Worm (Caenorhabditis elegans) whole organism, mixed stage, embryonic: ENCODE data around the gene F18E9.4.

Experiments
- M03D4.4 ChIP-seq: sonication (generic microtip); optimal IDR thresholded peaks from 2 replicates; lab custom pipeline; 2017; ENCODE audit warnings: mild to moderate bottlenecking, missing genetic modification characterization, missing compliant biosample characterization
- bed-3 ChIP-seq: fragments of 200-800 bp; sonication (Bioruptor generic); optimal IDR thresholded peaks from 3 replicates; lab custom pipeline; 2018; ENCODE audit warnings: mild to moderate bottlenecking, missing genetic modification characterization, moderate library complexity, missing compliant biosample characterization
- blmp-1 ChIP-seq: fragments of 150-350 bp; optimal IDR thresholded peaks from 2 replicates; lab custom pipeline; 2014; ENCODE audit warnings: missing biosample characterization, missing genetic modification characterization
- ceh-43 ChIP-seq: fragments of 200-800 bp; sonication (Bioruptor generic); optimal IDR thresholded peaks from 2 replicates; lab custom pipeline; 2018; ENCODE audit warnings: mild to moderate bottlenecking, missing genetic modification characterization, moderate library complexity, missing compliant biosample characterization
- ceh-83 ChIP-seq: fragments of 200-800 bp; sonication (Bioruptor generic); optimal IDR thresholded peaks from 2 replicates; lab custom pipeline; 2018; ENCODE audit warnings: mild to moderate bottlenecking, missing genetic modification characterization, missing compliant biosample characterization
- ces-1 ChIP-seq: fragments of 150-350 bp; optimal IDR thresholded peaks from 2 replicates; lab custom pipeline; 2014; ENCODE audit warnings: missing biosample characterization, missing genetic modification reagents, missing genetic modification characterization
- cnd-1 ChIP-seq: fragments of 200-800 bp; sonication (Bioruptor generic); optimal IDR thresholded peaks from 2 replicates; lab custom pipeline; 2018; ENCODE audit warnings: mild to moderate bottlenecking, missing genetic modification characterization, missing compliant biosample characterization
- drap-1 ChIP-seq: fragments of 200-800 bp; sonication (Bioruptor generic); optimal IDR thresholded peaks from 3 replicates; lab custom pipeline; 2018; ENCODE audit warnings: mild to moderate bottlenecking, missing genetic modification characterization, missing compliant biosample characterization
- elt-1 ChIP-seq: sonication (generic microtip); optimal IDR thresholded peaks from 2 replicates; lab custom pipeline; 2017; ENCODE audit warnings: missing genetic modification characterization, mild to moderate bottlenecking, missing compliant biosample characterization, antibody characterized with exemption, moderate library complexity, borderline replicate concordance; ENCODE audit not compliant: insufficient read depth
- elt-3 ChIP-seq: fragments of 150-350 bp; optimal IDR thresholded peaks from 2 replicates; lab custom pipeline; 2014; ENCODE audit warnings: missing biosample characterization, missing genetic modification characterization
- flh-1 ChIP-seq: fragments of 200-800 bp; sonication (Bioruptor generic); optimal IDR thresholded peaks from 2 replicates; lab custom pipeline; 2018; ENCODE audit warnings: mild to moderate bottlenecking, missing genetic modification characterization, moderate library complexity, missing compliant biosample characterization
- ham-2 ChIP-seq: fragments of 200-800 bp; sonication (Bioruptor generic); optimal IDR thresholded peaks from 2 replicates; lab custom pipeline; 2018; ENCODE audit warnings: mild to moderate bottlenecking, missing genetic modification characterization, missing compliant biosample characterization
- hlh-1 ChIP-seq: fragments of 150-350 bp; optimal IDR thresholded peaks from 2 replicates; lab custom pipeline; 2014; ENCODE audit warnings: missing biosample characterization, missing genetic modification reagents, missing genetic modification characterization
- lin-13 ChIP-seq: fragments of 150-350 bp; optimal IDR thresholded peaks from 2 replicates; lab custom pipeline; 2014; ENCODE audit warnings: missing biosample characterization, missing genetic modification characterization
- lin-32 ChIP-seq: fragments of 200-800 bp; sonication (Bioruptor generic); optimal IDR thresholded peaks from 2 replicates; lab custom pipeline; 2018; ENCODE audit warnings: mild to moderate bottlenecking, missing genetic modification characterization, missing compliant biosample characterization
- lsy-2 ChIP-seq: fragments of 150-350 bp; optimal IDR thresholded peaks from 2 replicates; lab custom pipeline; 2014; ENCODE audit warnings: missing biosample characterization, missing genetic modification characterization
- mab-5 ChIP-seq: fragments of 150-350 bp; optimal IDR thresholded peaks from 2 replicates; lab custom pipeline; 2014; ENCODE audit warnings: missing biosample characterization, missing genetic modification characterization
- mep-1 ChIP-seq: fragments of 150-350 bp; optimal IDR thresholded peaks from 2 replicates; lab custom pipeline; 2017; ENCODE audit warnings: missing biosample characterization, missing genetic modification reagents, missing genetic modification characterization, inconsistent platforms
- mls-2 ChIP-seq: sonication (generic microtip); optimal IDR thresholded peaks from 2 replicates; lab custom pipeline; 2016; ENCODE audit warnings: mild to moderate bottlenecking, missing genetic modification characterization, moderate library complexity, missing compliant biosample characterization
- nhr-12 ChIP-seq: fragments of 150-350 bp; optimal IDR thresholded peaks from 2 replicates; lab custom pipeline; 2014; ENCODE audit warnings: missing biosample characterization, missing genetic modification characterization
- nhr-2 ChIP-seq: fragments of 150-350 bp; optimal IDR thresholded peaks from 2 replicates; lab custom pipeline; 2014; ENCODE audit warnings: missing biosample characterization, missing genetic modification characterization
- nhr-237 ChIP-seq: fragments of 150-350 bp; optimal IDR thresholded peaks from 2 replicates; lab custom pipeline; 2014; ENCODE audit warnings: missing biosample characterization, missing genetic modification characterization
- nhr-28 ChIP-seq: fragments of 150-350 bp; optimal IDR thresholded peaks from 2 replicates; lab custom pipeline; 2014; ENCODE audit warnings: missing biosample characterization, missing genetic modification characterization
- nhr-76 ChIP-seq: sonication (generic microtip); optimal IDR thresholded peaks from 2 replicates; lab custom pipeline; 2017; ENCODE audit warnings: missing biosample characterization, missing genetic modification characterization
- pha-4 ChIP-seq: fragments of 150-350 bp; optimal IDR thresholded peaks from 2 replicates; lab custom pipeline; 2018; ENCODE audit warnings: missing biosample characterization, missing genetic modification reagents, missing genetic modification characterization
- sem-2 ChIP-seq: fragments of 200-800 bp; sonication (Bioruptor generic); optimal IDR thresholded peaks from 2 replicates; lab custom pipeline; 2018; ENCODE audit warnings: mild to moderate bottlenecking, missing genetic modification characterization, missing compliant biosample characterization
- snpc-4 ChIP-seq: fragments of 150-350 bp; optimal IDR thresholded peaks from 2 replicates; lab custom pipeline; 2014; ENCODE audit warnings: missing biosample characterization, missing genetic modification characterization
- sptf-1 ChIP-seq: sonication (generic microtip); optimal IDR thresholded peaks from 2 replicates; lab custom pipeline; 2017; ENCODE audit warnings: mild to moderate bottlenecking, missing genetic modification characterization, moderate library complexity, missing compliant biosample characterization
- tbx-8 ChIP-seq: fragments of 200-800 bp; sonication (Bioruptor generic); optimal IDR thresholded peaks from 2 replicates; lab custom pipeline; 2018; ENCODE audit warnings: mild to moderate bottlenecking, missing genetic modification characterization, moderate library complexity, missing compliant biosample characterization
- unc-120 ChIP-seq: sonication (generic microtip); optimal IDR thresholded peaks from 2 replicates; lab custom pipeline; 2017; ENCODE audit warnings: missing genetic modification characterization, missing compliant biosample characterization; ENCODE audit not compliant: poor library complexity, severe bottlenecking
- unc-39 ChIP-seq: fragments of 150-350 bp; optimal IDR thresholded peaks from 2 replicates; lab custom pipeline; 2014; ENCODE audit warnings: missing biosample characterization, missing genetic modification characterization
- unc-62 ChIP-seq: fragments of 150-350 bp; optimal IDR thresholded peaks from 2 replicates; lab custom pipeline; 2014; ENCODE audit warnings: missing biosample characterization, missing genetic modification reagents, missing genetic modification characterization
- zip-8 ChIP-seq: fragments of 150-350 bp; optimal IDR thresholded peaks from 2 replicates; lab custom pipeline; 2014; ENCODE audit warnings: missing biosample characterization, missing genetic modification characterization
- ztf-11 ChIP-seq: fragments of 150-350 bp; optimal IDR thresholded peaks from 2 replicates; lab custom pipeline; 2014; ENCODE audit warnings: missing biosample characterization, missing genetic modification characterization

The F18E9.4 gene

DNA sequence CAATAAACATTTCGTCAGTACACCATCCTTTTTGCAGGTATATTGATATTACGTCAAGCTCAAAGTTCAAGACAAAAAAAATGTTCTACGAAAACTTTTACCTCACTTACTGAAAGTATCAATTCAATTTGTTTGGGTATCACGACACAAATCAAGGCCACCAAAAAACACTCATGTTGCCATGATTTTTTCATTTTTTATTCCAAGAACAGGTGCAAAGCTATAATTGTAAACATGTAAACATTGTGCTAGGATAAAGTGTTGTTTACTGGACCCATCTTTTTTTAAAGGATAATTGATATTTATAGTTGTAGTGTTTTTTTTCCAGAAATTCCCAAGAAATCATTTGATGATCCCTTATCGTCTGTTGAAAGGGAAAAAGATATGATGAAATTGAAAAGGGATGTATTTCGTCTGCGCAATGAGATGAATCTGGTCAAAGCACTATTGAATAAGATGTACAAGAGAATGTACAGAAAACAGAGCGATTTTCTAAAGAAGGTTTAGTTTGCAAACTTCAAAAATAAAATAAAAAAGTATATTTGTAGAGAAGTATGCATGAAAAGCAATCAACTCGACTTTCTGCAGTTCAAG, 2.5 kb downstream of the F18E9.4 start:
- TF ChIP-seq nhr-237 (no peak), lin-32 (GFP tag; lab: Kevin White, UChicago) (no peak), mep-1 (no peak), pha-4 (tag; lab: Kevin White, UChicago) (no peak), unc-62 (no peak), M03D4.4 (tag; lab: Kevin White, UChicago) (no peak), nhr-2 (tag; lab: Kevin White, UChicago) (no peak), bed-3 (no peak), mls-2 (tag; lab: Kevin White, UChicago) (no peak), mab-5 (no peak), zip-8 (tag; lab: Kevin White, UChicago) (no peak), nhr-12 (tag; lab: Kevin White, UChicago) (no peak), elt-1 (tag; lab: Kevin White, UChicago) (no peak), nhr-76 (tag; lab: Kevin White, UChicago) (no peak), nhr-28 (tag; lab: Kevin White, UChicago) (no peak), ceh-43 (GFP tag; lab: Kevin White, UChicago) (no peak), ceh-83 (GFP tag; lab: Kevin White, UChicago) (no peak), unc-120 (tag; lab: Kevin White, UChicago) (no peak), snpc-4 (no peak), unc-39 (tag; lab: Kevin White, UChicago) (no peak)

DNA sequence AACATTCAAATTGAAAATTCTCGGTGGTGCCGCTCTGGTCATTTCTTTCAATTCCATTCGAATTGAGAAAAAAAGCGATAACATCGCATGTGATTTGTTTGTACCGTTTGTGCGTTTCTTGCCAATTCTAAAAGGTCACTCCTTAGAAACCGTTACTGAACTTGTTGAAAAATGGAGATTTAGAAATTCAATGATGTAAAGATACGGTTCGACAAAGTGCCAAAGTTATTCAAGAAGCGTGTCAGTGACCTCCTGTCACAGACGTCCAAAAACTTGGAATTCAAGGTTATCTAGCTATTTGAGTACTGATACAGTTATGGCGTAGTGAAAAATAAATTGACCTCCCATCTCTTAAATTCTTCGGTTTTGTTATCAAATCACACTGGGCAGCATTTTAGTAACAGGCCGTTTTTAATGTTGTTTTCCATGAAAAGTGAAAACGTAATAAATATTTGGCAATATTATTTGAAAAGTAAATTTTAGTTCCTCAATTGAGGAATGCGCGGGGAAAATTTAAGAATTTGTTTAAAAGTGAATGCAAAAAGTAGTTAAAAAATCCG, 4.6 kb downstream of the F18E9.4 start:
- TF ChIP-seq hlh-1 (tag; lab: Kevin White, UChicago): no peak
- no peak for TF ChIP-seq nhr-237
- TF ChIP-seq, all 35 proteins: peak for 0

DNA sequence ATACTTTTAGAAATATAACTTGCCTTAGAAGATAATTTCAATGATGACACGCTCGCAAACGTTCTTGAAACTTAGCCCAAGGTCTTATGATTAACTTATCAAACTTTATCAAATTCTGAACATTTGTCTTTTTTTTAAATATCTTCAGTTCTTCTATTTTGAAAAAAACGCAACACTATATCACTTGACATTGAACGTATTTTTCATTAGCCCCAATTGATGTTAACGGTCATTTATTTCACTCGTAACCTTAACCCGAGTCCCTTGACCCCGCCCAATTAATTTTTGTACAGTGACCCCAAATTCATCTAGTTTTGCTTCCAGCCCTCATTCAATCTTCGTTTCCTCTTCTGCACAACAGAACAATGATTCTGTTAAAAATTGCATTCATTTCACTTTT, 5.5 kb downstream of the F18E9.4 start, which contains the start of gene F18E9.3:
TSS of gene F18E9.3 (plus strand) at position 311 of the 400 bp plus-strand sequence.
- no peak for TF ChIP-seq ztf-11 (tag; lab: Kevin White, UChicago)
- no peak for TF ChIP-seq lin-32 (GFP tag; lab: Kevin White, UChicago)
- TF ChIP-seq drap-1: no peak
- TF ChIP-seq lin-13 (tag; lab: Kevin White, UChicago): no peak
- no peak for TF ChIP-seq mep-1
- no peak for TF ChIP-seq elt-1 (tag; lab: Kevin White, UChicago)
- TF ChIP-seq sem-2 (GFP tag; lab: Kevin White, UChicago): no peak
- TF ChIP-seq blmp-1 (tag; lab: Kevin White, UChicago): no peak

DNA sequence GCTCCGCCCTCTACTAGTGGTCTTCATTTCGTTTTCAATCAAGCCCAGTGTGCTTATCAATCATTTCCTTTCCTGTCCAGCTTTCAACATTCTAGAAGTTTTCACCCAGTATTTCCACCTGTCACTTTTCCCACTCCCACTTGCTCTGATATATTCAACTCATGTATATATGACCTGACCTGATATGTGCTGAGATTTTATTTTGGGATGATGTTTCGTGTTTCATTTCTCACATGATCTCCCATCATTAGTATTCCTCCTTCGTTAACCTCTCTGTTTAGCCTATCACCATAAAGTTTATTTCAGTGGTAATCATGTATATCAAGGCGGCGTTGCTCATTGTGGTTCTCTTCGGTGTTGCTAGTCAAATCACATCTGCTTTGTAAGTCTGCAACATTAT, 12.6 kb downstream of the F18E9.4 start, which contains the start of gene nlp-7:
TSS of gene nlp-7 (plus strand) at position 301 of the 400 bp plus-strand sequence.
- no peak for TF ChIP-seq cnd-1 (tag; lab: Kevin White, UChicago)
- TF ChIP-seq nhr-237: no peak
- TF ChIP-seq tbx-8: no peak
- no peak for TF ChIP-seq flh-1
- no peak for TF ChIP-seq sptf-1 (tag; lab: Kevin White, UChicago)
- TF ChIP-seq lin-13 (tag; lab: Kevin White, UChicago): no peak
- TF ChIP-seq ces-1 (GFP tag; lab: Kevin White, UChicago): no peak
- TF ChIP-seq unc-120 (tag; lab: Kevin White, UChicago): no peak
- no peak for TF ChIP-seq ham-2 (GFP tag; lab: Kevin White, UChicago)
- TF ChIP-seq unc-39 (tag; lab: Kevin White, UChicago): no peak
- no peak for TF ChIP-seq lsy-2 (tag; lab: Kevin White, UChicago)
- TF ChIP-seq lin-32 (GFP tag; lab: Kevin White, UChicago): no peak
- no peak for TF ChIP-seq nhr-28 (tag; lab: Kevin White, UChicago)
- no peak for TF ChIP-seq elt-3
- TF ChIP-seq nhr-12 (tag; lab: Kevin White, UChicago): no peak
- no peak for TF ChIP-seq nhr-76 (tag; lab: Kevin White, UChicago)
- TF ChIP-seq snpc-4: no peak
- no peak for TF ChIP-seq ztf-11 (tag; lab: Kevin White, UChicago)
